Worm (Caenorhabditis elegans) whole organism, L4/young adult: ENCODE measurements around the gene C17H11.4.

Experiments
- W03F9.2 ChIP-seq: fragments of 150-350 bp; optimal IDR thresholded peaks from 2 replicates; lab custom pipeline; 2014; ENCODE audit warnings: missing biosample characterization, missing genetic modification characterization
- him-1 ChIP-seq: sonication (generic microtip); optimal IDR thresholded peaks from 2 replicates; lab custom pipeline; 2016; ENCODE audit warnings: missing genotype, missing genetic modification reagents, missing genetic modification characterization, missing compliant biosample characterization

DNA sequence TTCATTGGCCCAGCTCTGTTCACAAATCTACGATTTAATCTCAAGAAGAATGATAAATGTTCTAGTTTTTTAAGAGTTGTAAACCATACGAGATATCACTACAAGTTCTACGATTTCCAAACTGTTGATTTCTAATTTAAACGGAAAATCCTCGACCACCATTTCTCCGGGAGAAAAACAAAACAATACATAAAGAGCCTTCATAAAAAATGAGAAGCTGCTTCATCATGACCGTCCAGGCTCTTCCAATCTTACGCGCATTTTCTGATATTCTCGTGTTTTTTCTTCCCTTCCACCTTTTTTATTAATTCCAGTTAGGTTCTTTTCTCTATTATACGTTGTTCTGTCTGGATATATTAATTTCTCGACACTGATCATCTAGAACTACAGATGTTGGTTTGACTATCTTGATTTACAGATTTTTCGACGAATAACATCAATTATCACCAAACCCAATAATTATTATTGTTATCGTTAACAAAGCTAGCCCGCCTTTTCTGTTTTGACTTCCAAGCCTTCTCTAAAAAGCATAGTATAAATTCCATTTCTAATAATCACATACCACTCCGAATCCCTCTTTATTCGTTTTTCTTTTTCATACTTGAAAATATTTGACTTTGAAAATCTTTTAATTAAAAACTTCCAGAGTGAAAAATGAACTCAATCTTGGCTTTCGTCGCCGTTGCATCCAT, 33.1 kb upstream of the C17H11.4 start, which contains the start of gene C47D2.1:
- TF ChIP-seq W03F9.2 (tag; lab: Kevin White, UChicago) (no peak), him-1 (tag; lab: Kevin White, UChicago) (no peak)
